Fruit fly (Drosophila melanogaster): ENCODE results near the gene mew.

mew gene

dm6 chrX:13221311-13221710, 37.0 kb downstream of the mew start (continued):
- no peak for TF ChIP-seq sna (GFP tag; IDR thresholded peaks at IDR 0.05; ENCODE audit: partially characterized antibody)
- TF ChIP-seq p53 (GFP tag; optimal IDR thresholded peaks at IDR 0.05) = no peak
- TF ChIP-seq CG2116 (GFP tag; optimal IDR thresholded peaks at IDR 0.05) = no peak
- no peak for TF ChIP-seq CG31365 (tag; optimal IDR thresholded peaks at IDR 0.05)
- peak; percentile 23; the same call in 1 of the 3 replicates for TF ChIP-seq Optix (GFP tag; IDR thresholded peaks at IDR 0.05)
- no peak for TF ChIP-seq CG4730 (GFP tag; IDR thresholded peaks at IDR 0.05)
- TF ChIP-seq bbx (GFP tag; IDR thresholded peaks at IDR 0.05; ENCODE audit: partially characterized antibody) = no peak
- TF ChIP-seq sima (GFP tag; optimal IDR thresholded peaks at IDR 0.05) = no peak
- no peak for TF ChIP-seq nerfin-1 (tag; optimal IDR thresholded peaks at IDR 0.05)
- no peak for TF ChIP-seq NC2α (GFP tag; optimal IDR thresholded peaks at IDR 0.05)
- TF ChIP-seq insv (GFP tag; optimal IDR thresholded peaks at IDR 0.05) = no peak
- TF ChIP-seq CG6272 (GFP tag; IDR thresholded peaks at IDR 0.05) = no peak
- TF ChIP-seq CG14860 (GFP tag; IDR thresholded peaks at IDR 0.05; ENCODE audit: partially characterized antibody) = no peak
- TF ChIP-seq fd96Cb (tag; optimal IDR thresholded peaks at IDR 0.05) = peak; percentile 5
- TF ChIP-seq gt (GFP tag; IDR thresholded peaks at IDR 0.05) = no peak
- TF ChIP-seq slbo (GFP tag; IDR thresholded peaks at IDR 0.05) = no peak
- no peak for TF ChIP-seq disco-r (GFP tag; optimal IDR thresholded peaks at IDR 0.05)
- TF ChIP-seq Sox102F (GFP tag; optimal IDR thresholded peaks at IDR 0.05) = peak; percentile 37
- TF ChIP-seq chif (GFP tag; optimal IDR thresholded peaks at IDR 0.05) = peak in 1 of 2 experiments; percentile 2
- TF ChIP-seq cad (GFP tag; optimal IDR thresholded peaks at IDR 0.05) = no peak
- TF ChIP-seq emc (GFP tag; optimal IDR thresholded peaks at IDR 0.05) = no peak
- TF ChIP-seq gem (tag; optimal IDR thresholded peaks at IDR 0.05) = peak; percentile 23
- no peak for TF ChIP-seq CG3838 (GFP tag; optimal IDR thresholded peaks at IDR 0.05)
- TF ChIP-seq CG43689 (GFP tag; IDR thresholded peaks at IDR 0.05) = no peak
- TF ChIP-seq kah (GFP tag; optimal IDR thresholded peaks at IDR 0.05) = no peak
- no peak; the same call in 1 of the 2 replicates for TF ChIP-seq CG5953 (GFP tag; IDR thresholded peaks at IDR 0.05)
- peak; percentile 13 for TF ChIP-seq CG11504 (tag; optimal IDR thresholded peaks at IDR 0.05)
- no peak for TF ChIP-seq lab (GFP tag; optimal IDR thresholded peaks at IDR 0.05)
- TF ChIP-seq ttk (GFP tag; IDR thresholded peaks at IDR 0.05) = 0 out of 2 replicates have a peak, but pooled peaks have one; percentile 17
- TF ChIP-seq ci (GFP tag; IDR thresholded peaks at IDR 0.05) = 0 out of 3 replicates have a peak, but pooled peaks have one; percentile 8
- TF ChIP-seq Awh (GFP tag; IDR thresholded peaks at IDR 0.05) = no peak
- TF ChIP-seq Dbx (GFP tag; IDR thresholded peaks at IDR 0.05) = no peak
- no peak for TF ChIP-seq al (GFP tag; IDR thresholded peaks at IDR 0.05)
- no peak for TF ChIP-seq pb (GFP tag; optimal IDR thresholded peaks at IDR 0.05)
- TF ChIP-seq CG2889 (GFP tag; IDR thresholded peaks at IDR 0.05) = no peak
- no peak for TF ChIP-seq fru (optimal IDR thresholded peaks at IDR 0.05)
- TF ChIP-seq CG16863 (GFP tag; optimal IDR thresholded peaks at IDR 0.05) = no peak
- 0 out of 4 replicates have a peak, but pooled peaks have one; percentile 23 for TF ChIP-seq chinmo (GFP tag; IDR thresholded peaks at IDR 0.05; ENCODE audit: partially characterized antibody)
- TF ChIP-seq CG8388 (GFP tag; optimal IDR thresholded peaks at IDR 0.05) = peak; percentile 47
- no peak for TF ChIP-seq trem (tag; optimal IDR thresholded peaks at IDR 0.05)
- no peak for TF ChIP-seq CG14441 (GFP tag; IDR thresholded peaks at IDR 0.05)
- TF ChIP-seq CG8944 (GFP tag; optimal IDR thresholded peaks at IDR 0.05) = no peak
- TF ChIP-seq HLH4C (GFP tag; IDR thresholded peaks at IDR 0.05; ENCODE audit: partially characterized antibody) = no peak
- no peak for TF ChIP-seq CG13123 (GFP tag; optimal IDR thresholded peaks at IDR 0.05)
- TF ChIP-seq zen (tag; optimal IDR thresholded peaks at IDR 0.05) = no peak
- TF ChIP-seq chm (GFP tag; IDR thresholded peaks at IDR 0.05) = 0 out of 2 replicates have a peak, but pooled peaks have one; percentile 24
- no peak for TF ChIP-seq CG11723 (GFP tag; optimal IDR thresholded peaks at IDR 0.05)
- TF ChIP-seq phol (tag; optimal IDR thresholded peaks at IDR 0.05) = peak; percentile 8
- no peak for TF ChIP-seq CG11560 (tag; IDR thresholded peaks at IDR 0.05)
- no peak for TF ChIP-seq CG7987 (GFP tag; optimal IDR thresholded peaks at IDR 0.05)
- TF ChIP-seq pnt (GFP tag; optimal IDR thresholded peaks at IDR 0.05) = no peak
- peak; percentile 47 for TF ChIP-seq zf30C (GFP tag; optimal IDR thresholded peaks at IDR 0.05)
